Fruit fly (Drosophila melanogaster): ENCODE results near the gene dsx.

The dsx gene

DNA sequence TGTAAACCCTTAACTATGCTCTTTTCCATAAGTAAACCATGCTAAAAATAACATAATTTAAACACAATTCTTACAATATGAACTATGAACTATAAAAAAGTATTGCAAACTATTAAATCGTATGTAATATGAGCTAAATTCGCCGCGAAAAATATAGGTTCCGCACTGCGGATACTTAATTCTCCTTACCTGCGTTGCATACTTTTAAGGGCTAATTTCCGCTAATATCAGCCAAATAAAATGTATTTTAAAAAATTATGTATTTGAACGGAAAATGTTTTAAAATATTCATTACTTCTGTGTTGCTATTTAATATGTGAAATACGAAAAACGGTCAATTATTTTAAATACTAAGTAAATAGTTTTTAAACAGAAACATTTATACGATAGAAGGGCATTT, at the start of gene dsx:
TSS of gene dsx (minus strand) at position 62 of the 400 bp plus-strand sequence.
- TF ChIP-seq Sin3A (optimal IDR thresholded peaks at IDR 0.05), result no peak
- TF ChIP-seq insv (optimal IDR thresholded peaks at IDR 0.05), result no peak
- TF ChIP-seq ttk (optimal IDR thresholded peaks at IDR 0.05), result no peak
- no peak for TF ChIP-seq psq (optimal IDR thresholded peaks at IDR 0.05)
- TF ChIP-seq h (optimal IDR thresholded peaks at IDR 0.05), result no peak
- no peak for TF ChIP-seq Myc (optimal IDR thresholded peaks at IDR 0.05)

- TF ChIP-seq psq (optimal IDR thresholded peaks at IDR 0.05), result no peak
- TF ChIP-seq ttk (optimal IDR thresholded peaks at IDR 0.05), result no peak
- no peak for TF ChIP-seq Sin3A (optimal IDR thresholded peaks at IDR 0.05)
- no peak for TF ChIP-seq Myc (optimal IDR thresholded peaks at IDR 0.05)
- no peak for TF ChIP-seq h (optimal IDR thresholded peaks at IDR 0.05)
- no peak for TF ChIP-seq insv (optimal IDR thresholded peaks at IDR 0.05)
Measured at dm6 chr3R:8013121-8014009, 46.2 kb upstream of the dsx start, which contains the start of the genes CG10435 and Pbp95. Gene CG10435, minus strand, starts transcription at chr3R:8013201. Gene Pbp95, plus strand, starts transcription at chr3R:8013791.

- TF ChIP-seq insv (optimal IDR thresholded peaks at IDR 0.05), result no peak
- no peak for TF ChIP-seq Sin3A (optimal IDR thresholded peaks at IDR 0.05)
- no peak for TF ChIP-seq ttk (optimal IDR thresholded peaks at IDR 0.05)
- TF ChIP-seq psq (optimal IDR thresholded peaks at IDR 0.05), result no peak
Measured at dm6 chr3R:8009080-8009620, 41.9 kb upstream of the dsx start, which contains the start of the genes CG11052 and CG3223. Gene CG11052, minus strand, starts transcription at chr3R:8009297. Gene CG3223, plus strand, starts transcription at chr3R:8009400.

dm6 chr3R:8007595-8008255, 40.5 kb upstream of the dsx start, which contains the start of gene CG2767:
Gene CG2767, minus strand, starts transcription at chr3R:8008110.
- TF ChIP-seq h (optimal IDR thresholded peaks at IDR 0.05) (no peak), Myc (optimal IDR thresholded peaks at IDR 0.05) (no peak), insv (optimal IDR thresholded peaks at IDR 0.05) (no peak), psq (optimal IDR thresholded peaks at IDR 0.05) (no peak), Sin3A (optimal IDR thresholded peaks at IDR 0.05) (no peak), ttk (optimal IDR thresholded peaks at IDR 0.05) (no peak)

- no peak for TF ChIP-seq ttk (optimal IDR thresholded peaks at IDR 0.05)
- TF ChIP-seq Myc (optimal IDR thresholded peaks at IDR 0.05), result no peak
- no peak for TF ChIP-seq h (optimal IDR thresholded peaks at IDR 0.05)
- no peak for TF ChIP-seq insv (optimal IDR thresholded peaks at IDR 0.05)
- TF ChIP-seq Sin3A (optimal IDR thresholded peaks at IDR 0.05), result no peak
- TF ChIP-seq psq (optimal IDR thresholded peaks at IDR 0.05), result no peak
Measured at dm6 chr3R:8001074-8001669, 34.0 kb upstream of the dsx start, which contains the start of the genes Kmn2 and CG2698. Gene Kmn2, minus strand, starts transcription at chr3R:8001309. Gene CG2698, plus strand, starts transcription at chr3R:8001562.

DNA sequence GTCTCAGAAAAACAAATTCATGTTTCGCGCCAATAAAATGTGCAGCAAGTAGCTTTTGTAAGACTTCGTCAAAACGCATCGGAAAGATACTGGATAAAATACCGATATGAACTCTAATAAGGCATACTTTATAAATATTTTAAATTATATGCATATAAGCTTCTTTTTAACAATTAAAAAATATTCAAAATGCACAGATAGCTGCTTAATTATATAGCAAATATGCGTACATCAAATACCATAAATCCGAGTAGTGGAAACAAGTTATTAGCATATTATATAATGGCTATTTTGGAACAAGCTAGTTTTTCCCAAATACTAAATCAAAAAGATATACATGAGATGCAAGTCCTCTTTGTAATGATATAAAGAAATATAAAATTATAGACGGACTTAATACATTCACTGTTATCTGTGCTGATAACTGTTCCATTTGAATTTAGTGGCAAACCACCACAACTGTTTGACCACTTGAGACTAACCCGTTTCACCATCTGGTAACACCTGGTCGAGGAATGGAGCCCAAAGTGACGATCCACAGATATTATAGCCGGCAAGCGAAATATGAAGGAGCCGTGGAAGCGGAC, 32.4 kb upstream of the dsx start, which contains the start of gene PIG-H:
TSS of gene PIG-H (plus strand) at position 303 of the 587 bp plus-strand sequence.
- no peak for TF ChIP-seq insv (optimal IDR thresholded peaks at IDR 0.05)
- no peak for TF ChIP-seq h (optimal IDR thresholded peaks at IDR 0.05)
- no peak for TF ChIP-seq Myc (optimal IDR thresholded peaks at IDR 0.05)
- no peak for TF ChIP-seq ttk (optimal IDR thresholded peaks at IDR 0.05)
- no peak for TF ChIP-seq psq (optimal IDR thresholded peaks at IDR 0.05)
- TF ChIP-seq Sin3A (optimal IDR thresholded peaks at IDR 0.05), result no peak

dm6 chr3R:7998778-7999177, 31.6 kb upstream of the dsx start:
- TF ChIP-seq ttk (optimal IDR thresholded peaks at IDR 0.05) (no peak), insv (optimal IDR thresholded peaks at IDR 0.05) (no peak), h (optimal IDR thresholded peaks at IDR 0.05) (no peak), Myc (optimal IDR thresholded peaks at IDR 0.05) (no peak), Sin3A (optimal IDR thresholded peaks at IDR 0.05) (no peak), psq (optimal IDR thresholded peaks at IDR 0.05) (no peak)

DNA sequence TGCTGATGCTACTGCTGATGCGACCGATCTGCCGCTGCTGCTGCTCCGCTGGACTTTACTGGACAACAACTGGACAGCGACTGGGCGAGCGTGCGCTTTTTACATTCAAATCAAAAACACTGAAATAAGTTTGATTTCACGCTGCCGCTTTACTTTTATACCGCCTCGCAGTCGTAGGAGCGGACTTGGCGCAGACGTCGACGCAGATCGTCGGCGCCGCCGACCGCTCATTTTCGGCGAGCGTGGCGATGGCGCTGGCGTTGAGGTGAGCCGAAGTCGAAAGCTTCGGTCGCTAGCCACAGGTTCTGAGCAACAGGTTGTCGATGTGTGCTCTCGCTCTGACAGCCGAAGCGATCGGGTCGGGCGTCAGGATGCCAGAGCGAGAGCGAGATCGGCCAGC, 28.5 kb upstream of the dsx start, which contains the start of gene Elovl7:
TSS of gene Elovl7 (minus strand) at position 131 of the 400 bp plus-strand sequence.
- no peak for TF ChIP-seq Myc (optimal IDR thresholded peaks at IDR 0.05)

DNA sequence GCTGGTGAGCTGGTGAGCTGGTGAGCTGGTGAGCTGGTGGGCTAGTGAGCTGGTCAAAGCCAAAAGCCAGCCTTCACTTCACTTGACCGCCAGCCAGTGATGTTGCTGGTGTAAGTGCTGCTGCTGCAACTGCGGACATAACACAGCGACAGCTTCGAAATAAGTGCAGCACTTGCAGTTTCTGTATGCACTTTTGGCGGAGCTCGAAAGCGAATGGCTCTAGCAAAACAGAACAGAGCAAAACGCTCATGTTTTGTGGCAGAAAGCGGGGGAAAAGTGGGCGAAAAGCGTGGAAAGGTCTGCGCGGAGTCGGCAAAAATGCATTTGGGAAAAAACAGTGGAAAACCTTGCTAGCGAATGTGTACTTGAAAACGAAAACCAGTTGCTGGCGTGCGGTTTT, 27.4 kb upstream of the dsx start:
- TF ChIP-seq Sin3A (optimal IDR thresholded peaks at IDR 0.05) (no peak), h (optimal IDR thresholded peaks at IDR 0.05) (no peak), ttk (optimal IDR thresholded peaks at IDR 0.05) (no peak), Myc (optimal IDR thresholded peaks at IDR 0.05) (no peak), psq (optimal IDR thresholded peaks at IDR 0.05) (no peak), insv (optimal IDR thresholded peaks at IDR 0.05) (no peak)

- TF ChIP-seq ttk (optimal IDR thresholded peaks at IDR 0.05), result no peak
- TF ChIP-seq Myc (optimal IDR thresholded peaks at IDR 0.05), result no peak
- no peak for TF ChIP-seq Sin3A (optimal IDR thresholded peaks at IDR 0.05)
- no peak for TF ChIP-seq psq (optimal IDR thresholded peaks at IDR 0.05)
- no peak for TF ChIP-seq insv (optimal IDR thresholded peaks at IDR 0.05)
- no peak for TF ChIP-seq h (optimal IDR thresholded peaks at IDR 0.05)
Measured at dm6 chr3R:7993506-7993905, 26.3 kb upstream of the dsx start.

dm6 chr3R:7992100-7992499, 24.9 kb upstream of the dsx start:
- TF ChIP-seq psq (optimal IDR thresholded peaks at IDR 0.05), result no peak
- TF ChIP-seq Sin3A (optimal IDR thresholded peaks at IDR 0.05), result no peak
- TF ChIP-seq ttk (optimal IDR thresholded peaks at IDR 0.05), result no peak
- no peak for TF ChIP-seq Myc (optimal IDR thresholded peaks at IDR 0.05)
- no peak for TF ChIP-seq insv (optimal IDR thresholded peaks at IDR 0.05)
- TF ChIP-seq h (optimal IDR thresholded peaks at IDR 0.05), result no peak
